Worm (Caenorhabditis elegans) whole organism, L2 larva: ENCODE measurements around the gene M176.16.

Experiments used
- blmp-1 ChIP-seq: sonication (generic microtip); optimal IDR thresholded peaks from 2 replicates; lab custom pipeline; 2017; ENCODE audit warnings: missing genetic modification characterization, mild to moderate bottlenecking, missing compliant biosample characterization, antibody characterized with exemption, moderate library complexity; ENCODE audit not compliant: insufficient read depth
- ceh-16 ChIP-seq: fragments of 150-350 bp; optimal IDR thresholded peaks from 2 replicates; lab custom pipeline; 2014; ENCODE audit warnings: missing biosample characterization, missing genetic modification characterization
- lin-13 ChIP-seq: fragments of 150-350 bp; optimal IDR thresholded peaks from 2 replicates; lab custom pipeline; 2014; ENCODE audit warnings: missing biosample characterization, missing genetic modification reagents, missing genetic modification characterization
- mab-5 ChIP-seq: fragments of 150-350 bp; optimal IDR thresholded peaks from 2 replicates; lab custom pipeline; 2014; ENCODE audit warnings: missing biosample characterization, missing genetic modification characterization
- nhr-12 ChIP-seq: fragments of 150-350 bp; optimal IDR thresholded peaks from 2 replicates; lab custom pipeline; 2014; ENCODE audit warnings: missing biosample characterization, missing genetic modification characterization
- nhr-237 ChIP-seq: fragments of 150-350 bp; optimal IDR thresholded peaks from 2 replicates; lab custom pipeline; 2014; ENCODE audit warnings: missing biosample characterization, missing genetic modification characterization
- peb-1 ChIP-seq: fragments of 150-350 bp; optimal IDR thresholded peaks from 2 replicates; lab custom pipeline; 2014; ENCODE audit warnings: missing biosample characterization, missing genetic modification characterization

- no peak for TF ChIP-seq nhr-237 (tag; lab: Kevin White, UChicago)
- TF ChIP-seq blmp-1, result no peak
- TF ChIP-seq mab-5 (tag; lab: Kevin White, UChicago), result no peak
- no peak for TF ChIP-seq peb-1 (tag; lab: Kevin White, UChicago)
- no peak for TF ChIP-seq lin-13
- no peak for TF ChIP-seq nhr-12
- TF ChIP-seq ceh-16, result no peak
These were observed 23.5 kb downstream of the M176.16 start, which contains the start of gene chil-16 for ce11 chrII:9441838-9442237.
